Fruit fly (Drosophila melanogaster) whole organism, embryonic: ENCODE results near the gene CG3630.

ENCODE experiments used
- ATbp ChIP-seq: fragments of 200-800 bp; sonication (Bioruptor generic); optimal IDR thresholded peaks from 2 replicates; lab custom pipeline; 2017; ENCODE audit warnings: missing biosample characterization, mild to moderate bottlenecking, missing genetic modification characterization, missing genetic modification reagents
- Atf-2 ChIP-seq: fragments of 200-800 bp; sonication (Bioruptor generic); optimal IDR thresholded peaks from 2 replicates; lab custom pipeline; 2016; ENCODE audit warnings: missing biosample characterization, missing genetic modification characterization
- Atf6 ChIP-seq: fragments of 200-800 bp; sonication (Bioruptor generic); IDR thresholded peaks from 2 replicates; pipeline ENCODE4 v1.3.6; 2022; ENCODE audit warnings: missing biosample characterization, missing genetic modification characterization
- Blimp-1 ChIP-seq: fragments of 200-800 bp; sonication (Bioruptor generic); optimal IDR thresholded peaks from 3 replicates; lab custom pipeline; 2018; ENCODE audit warnings: missing biosample characterization, missing genetic modification characterization, mild to moderate bottlenecking, moderate library complexity, missing genetic modification reagents
- C15 ChIP-seq: fragments of 200-800 bp; sonication (Bioruptor generic); IDR thresholded peaks from 3 replicates; pipeline ENCODE4 v1.3.6; 2022; ENCODE audit warnings: missing biosample characterization, missing genetic modification characterization
- CG10366 ChIP-seq: fragments of 200-800 bp; sonication (Bioruptor generic); IDR thresholded peaks from 2 replicates; pipeline ENCODE4 v1.3.6; 2022; ENCODE audit warnings: missing biosample characterization, missing genetic modification characterization
- CG11247 ChIP-seq: fragments of 200-800 bp; sonication (Bioruptor generic); IDR thresholded peaks from 2 replicates; pipeline ENCODE4 v1.3.6; 2022; ENCODE audit warnings: missing biosample characterization, missing genetic modification characterization
- CG14014 ChIP-seq: fragments of 200-800 bp; sonication (Bioruptor generic); IDR thresholded peaks from 2 replicates; pipeline ENCODE4 v1.3.6; 2022; ENCODE audit warnings: missing biosample characterization, missing genetic modification characterization
- CG14050 ChIP-seq: fragments of 200-800 bp; sonication (Bioruptor generic); IDR thresholded peaks from 3 replicates; pipeline ENCODE4 v1.3.6; 2022; ENCODE audit warnings: missing biosample characterization, missing genetic modification characterization
- CG14965 ChIP-seq: fragments of 200-800 bp; sonication (Bioruptor generic); optimal IDR thresholded peaks from 2 replicates; lab custom pipeline; 2016; ENCODE audit warnings: missing biosample characterization, missing genetic modification characterization, borderline replicate concordance
- CG17359 ChIP-seq: fragments of 200-800 bp; sonication (Bioruptor generic); optimal IDR thresholded peaks from 3 replicates; lab custom pipeline; 2018; ENCODE audit warnings: missing biosample characterization, mild to moderate bottlenecking, missing genetic modification characterization, moderate library complexity
- CG2120 ChIP-seq: fragments of 200-800 bp; sonication (Bioruptor generic); optimal IDR thresholded peaks from 3 replicates; lab custom pipeline; 2016; ENCODE audit warnings: missing biosample characterization, missing genetic modification characterization
- CG2712 ChIP-seq: fragments of 200-800 bp; optimal IDR thresholded peaks from 3 replicates; lab custom pipeline; 2019; ENCODE audit warnings: missing biosample characterization, mild to moderate bottlenecking, missing genetic modification characterization, moderate library complexity
- CG2875 ChIP-seq: fragments of 200-800 bp; sonication (Bioruptor generic); optimal IDR thresholded peaks from 2 replicates; lab custom pipeline; 2017; ENCODE audit warnings: missing biosample characterization, mild to moderate bottlenecking, missing genetic modification characterization, missing genetic modification reagents
- CG30020 ChIP-seq: fragments of 200-800 bp; optimal IDR thresholded peaks from 2 replicates; lab custom pipeline; 2019; ENCODE audit warnings: missing biosample characterization, mild to moderate bottlenecking, missing genetic modification characterization, moderate library complexity
- CG3065 ChIP-seq: fragments of 200-800 bp; sonication (Bioruptor generic); optimal IDR thresholded peaks from 2 replicates; lab custom pipeline; 2016; ENCODE audit warnings: missing biosample characterization, missing genetic modification characterization
- CG33213 ChIP-seq: fragments of 200-800 bp; sonication (Bioruptor generic); optimal IDR thresholded peaks from 3 replicates; lab custom pipeline; 2016; ENCODE audit warnings: missing biosample characterization, missing genetic modification characterization
- CG4328 ChIP-seq: fragments of 200-800 bp; sonication (Bioruptor generic); optimal IDR thresholded peaks from 3 replicates; lab custom pipeline; 2017; ENCODE audit warnings: missing biosample characterization, missing genetic modification reagents, missing genetic modification characterization
- CG6683 ChIP-seq: fragments of 200-800 bp; sonication (Bioruptor generic); optimal IDR thresholded peaks from 2 replicates; lab custom pipeline; 2017; ENCODE audit warnings: missing biosample characterization, mild to moderate bottlenecking, missing genetic modification characterization, missing genetic modification reagents
- CG7963 ChIP-seq: fragments of 200-800 bp; sonication (Bioruptor generic); IDR thresholded peaks from 3 replicates; pipeline ENCODE4 v1.3.6; 2022; ENCODE audit warnings: missing biosample characterization, missing genetic modification characterization; ENCODE audit not compliant: partially characterized antibody
- CG8765 ChIP-seq: fragments of 200-800 bp; sonication (Bioruptor generic); IDR thresholded peaks from 2 replicates; pipeline ENCODE4 v1.3.6; 2022; ENCODE audit warnings: missing biosample characterization, missing genetic modification characterization
- CkIIα-i1 ChIP-seq: fragments of 200-800 bp; sonication (Bioruptor generic); IDR thresholded peaks from 2 replicates; pipeline ENCODE4 v1.3.6; 2022; ENCODE audit warnings: missing biosample characterization, missing genetic modification characterization
- Dip2 ChIP-seq: fragments of 200-800 bp; sonication (Bioruptor generic); IDR thresholded peaks from 2 replicates; pipeline ENCODE4 v1.3.6; 2022; ENCODE audit warnings: missing biosample characterization, missing genetic modification characterization
- Dref ChIP-seq: fragments of 200-800 bp; sonication (Bioruptor generic); IDR thresholded peaks from 2 replicates; pipeline ENCODE4 v1.3.6; 2022; ENCODE audit warnings: missing biosample characterization, missing genetic modification characterization
- E2f2 ChIP-seq: fragments of 200-800 bp; sonication (Bioruptor generic); IDR thresholded peaks from 2 replicates; pipeline ENCODE4 v1.3.6; 2022; ENCODE audit warnings: missing biosample characterization, missing genetic modification characterization
- H2.0 ChIP-seq: fragments of 200-800 bp; sonication (Bioruptor generic); IDR thresholded peaks from 2 replicates; pipeline ENCODE4 v1.3.6; 2022; ENCODE audit warnings: missing biosample characterization, missing genetic modification characterization
- HmgZ ChIP-seq: fragments of 200-800 bp; sonication (Bioruptor generic); optimal IDR thresholded peaks from 2 replicates; lab custom pipeline; 2018; ENCODE audit warnings: missing biosample characterization, mild to moderate bottlenecking, missing genetic modification characterization
- MESR4 ChIP-seq: fragments of 200-800 bp; sonication (Bioruptor generic); optimal IDR thresholded peaks from 2 replicates; lab custom pipeline; 2018; ENCODE audit warnings: missing biosample characterization, mild to moderate bottlenecking, missing genetic modification characterization, moderate library complexity
- Nf-YC ChIP-seq: fragments of 200-800 bp; optimal IDR thresholded peaks from 3 replicates; lab custom pipeline; 2019; ENCODE audit warnings: missing biosample characterization, mild to moderate bottlenecking, missing genetic modification characterization, moderate library complexity
- Scr ChIP-seq: fragments of 200-800 bp; sonication (Bioruptor generic); IDR thresholded peaks from 2 replicates; pipeline ENCODE4 v1.3.6; 2022; ENCODE audit warnings: missing biosample characterization, missing genetic modification characterization; ENCODE audit not compliant: partially characterized antibody
- ase ChIP-seq: fragments of 200-800 bp; sonication (Bioruptor generic); IDR thresholded peaks from 3 replicates; pipeline ENCODE4 v1.3.6; 2022; ENCODE audit warnings: missing biosample characterization, missing genetic modification characterization
- chif ChIP-seq, 2 experiments: fragments of 200-800 bp; sonication (Bioruptor generic); optimal IDR thresholded peaks; 3 replicates each; lab custom pipeline; 2016; ENCODE audit warnings: missing biosample characterization in 2 of 2, missing genetic modification characterization in 2 of 2
- chinmo ChIP-seq: fragments of 200-800 bp; sonication (Bioruptor generic); IDR thresholded peaks from 4 replicates; pipeline ENCODE4 v1.3.6; 2022; ENCODE audit warnings: missing biosample characterization, missing genetic modification characterization; ENCODE audit not compliant: partially characterized antibody
- crol ChIP-seq: fragments of 200-800 bp; sonication (Bioruptor generic); IDR thresholded peaks from 2 replicates; pipeline ENCODE4 v1.3.6; 2022; ENCODE audit warnings: missing biosample characterization, missing genetic modification characterization
- crp ChIP-seq, 2 experiments: fragments of 200-800 bp; sonication (Bioruptor generic); optimal IDR thresholded peaks; 2 replicates in 1 of 2; 3 replicates in 1 of 2; lab custom pipeline; 2017; ENCODE audit warnings: missing biosample characterization in 2 of 2, missing genetic modification characterization in 2 of 2, mild to moderate bottlenecking in 1 of 2, moderate library complexity in 1 of 2
- dati ChIP-seq: fragments of 200-800 bp; sonication (Bioruptor generic); IDR thresholded peaks from 2 replicates; pipeline ENCODE4 v1.3.6; 2022; ENCODE audit warnings: missing biosample characterization, missing genetic modification characterization
- hth ChIP-seq: fragments of >200 bp; optimal IDR thresholded peaks from 2 replicates; lab custom pipeline; 2017; ENCODE audit warnings: inconsistent platforms
- lilli ChIP-seq: fragments of 200-800 bp; sonication (Bioruptor generic); optimal IDR thresholded peaks from 3 replicates; lab custom pipeline; 2016; ENCODE audit warnings: missing biosample characterization, missing genetic modification characterization
- mld ChIP-seq: fragments of 200-800 bp; sonication (Bioruptor generic); IDR thresholded peaks from 3 replicates; pipeline ENCODE4 v1.3.6; 2022; ENCODE audit warnings: missing biosample characterization, missing genetic modification characterization; ENCODE audit not compliant: partially characterized antibody
- sc ChIP-seq, 3 experiments: fragments of >200 bp in 2 of 3; fragments of 200-800 bp in 1 of 3; sonication (Bioruptor generic) in 1 of 3; optimal IDR thresholded peaks; 2 replicates in 2 of 3; 3 replicates in 1 of 3; lab custom pipeline; 2017; ENCODE audit warnings: mild to moderate bottlenecking in 1 of 3, missing biosample characterization in 1 of 3, missing genetic modification characterization in 1 of 3, missing genetic modification reagents in 1 of 3
- schlank ChIP-seq: fragments of 200-800 bp; sonication (Bioruptor generic); optimal IDR thresholded peaks from 2 replicates; lab custom pipeline; 2018; ENCODE audit warnings: missing biosample characterization, mild to moderate bottlenecking, missing genetic modification characterization
- scrt ChIP-seq: fragments of 200-800 bp; sonication (Bioruptor generic); optimal IDR thresholded peaks from 2 replicates; lab custom pipeline; 2018; ENCODE audit warnings: missing biosample characterization, mild to moderate bottlenecking, missing genetic modification characterization, moderate library complexity
- sens-2 ChIP-seq: fragments of 200-800 bp; sonication (Bioruptor generic); IDR thresholded peaks from 2 replicates; pipeline ENCODE4 v1.3.6; 2022; ENCODE audit warnings: missing biosample characterization, missing genetic modification characterization
- seq ChIP-seq: fragments of 200-800 bp; sonication (Bioruptor generic); IDR thresholded peaks from 2 replicates; pipeline ENCODE4 v1.3.6; 2022; ENCODE audit warnings: missing biosample characterization, missing genetic modification characterization
- slbo ChIP-seq: fragments of 200-800 bp; sonication (Bioruptor generic); IDR thresholded peaks from 2 replicates; pipeline ENCODE4 v1.3.6; 2022; ENCODE audit warnings: missing biosample characterization, missing genetic modification characterization
- so ChIP-seq: fragments of 200-800 bp; sonication (Bioruptor generic); IDR thresholded peaks from 3 replicates; pipeline ENCODE4 v1.3.6; 2022; ENCODE audit warnings: missing biosample characterization, missing genetic modification characterization
- tio ChIP-seq: fragments of 200-800 bp; sonication (Bioruptor generic); optimal IDR thresholded peaks from 2 replicates; lab custom pipeline; 2017; ENCODE audit warnings: missing biosample characterization, missing genetic modification characterization, inconsistent platforms
- tll ChIP-seq, 2 experiments: fragments of 200-800 bp in 1 of 2; fragments of >200 bp in 1 of 2; sonication (Bioruptor generic) in 1 of 2; optimal IDR thresholded peaks; 2 replicates each; lab custom pipeline; 2017 to 2019; ENCODE audit warnings: missing biosample characterization in 2 of 2, missing genetic modification characterization in 2 of 2, mild to moderate bottlenecking in 1 of 2, moderate library complexity in 1 of 2
- unc-4 ChIP-seq: fragments of 200-800 bp; sonication (Bioruptor generic); IDR thresholded peaks from 2 replicates; pipeline ENCODE4 v1.3.6; 2022; ENCODE audit warnings: missing biosample characterization, missing genetic modification characterization; ENCODE audit not compliant: partially characterized antibody
- wor ChIP-seq: fragments of 200-800 bp; sonication (Bioruptor generic); IDR thresholded peaks from 2 replicates; pipeline ENCODE4 v1.3.6; 2022; ENCODE audit warnings: missing biosample characterization, missing genetic modification characterization

Gene CG3630

dm6 chrX:2158668-2159163, 3.3 kb upstream of the CG3630 start, which contains the start of gene wapl (continued):
- TF ChIP-seq CG4328 (GFP tag; lab: Kevin White, UChicago): no peak
- TF ChIP-seq CG6683 (GFP tag; lab: Kevin White, UChicago): no peak
- TF ChIP-seq Nf-YC (tag; lab: Kevin White, UChicago): peak; percentile 21
- peak; percentile 23 for TF ChIP-seq CG30020
- no peak for TF ChIP-seq wor (GFP tag; lab: Robert Waterston, UW)
- TF ChIP-seq CG11247 (GFP tag; lab: Robert Waterston, UW): no peak
- no peak; the same call in 1 of the 2 replicates for TF ChIP-seq CG8765 (GFP tag; lab: Robert Waterston, UW)
- TF ChIP-seq Atf6 (GFP tag; lab: Robert Waterston, UW): no peak
- TF ChIP-seq Blimp-1: peak; percentile 6
- no peak for TF ChIP-seq CG10366 (GFP tag; lab: Robert Waterston, UW)
- peak in 1 of 2 experiments; percentile 17 for TF ChIP-seq chif (GFP tag; optimal IDR thresholded peaks at IDR 0.05; lab: Kevin White, UChicago)
- TF ChIP-seq so (GFP tag; lab: Robert Waterston, UW): no peak
- peak; percentile 92 for TF ChIP-seq CG7963 (GFP tag; lab: Robert Waterston, UW)
- TF ChIP-seq CG33213 (GFP tag; lab: Kevin White, UChicago): peak; percentile 29
- no peak for TF ChIP-seq CkIIα-i1 (GFP tag; lab: Robert Waterston, UW)
- peak; percentile 86 for TF ChIP-seq MESR4
- no peak for TF ChIP-seq schlank (tag; lab: Kevin White, UChicago)
- TF ChIP-seq hth: no peak
- TF ChIP-seq CG14050 (GFP tag; lab: Robert Waterston, UW): no peak
- TF ChIP-seq E2f2 (GFP tag; lab: Robert Waterston, UW): peak; percentile 94
- no peak for TF ChIP-seq scrt (GFP tag; lab: Kevin White, UChicago)
- no peak for TF ChIP-seq ase (GFP tag; lab: Robert Waterston, UW)
- TF ChIP-seq CG2120 (GFP tag; lab: Kevin White, UChicago): peak; percentile 58
- peak; percentile 54 for TF ChIP-seq slbo
- TF ChIP-seq CG2875 (GFP tag; lab: Kevin White, UChicago): no peak
- no peak for TF ChIP-seq H2.0 (GFP tag; lab: Robert Waterston, UW)
- TF ChIP-seq C15 (GFP tag; lab: Robert Waterston, UW): no peak
- peak; percentile 95 for TF ChIP-seq chinmo (GFP tag; lab: Robert Waterston, UW)
- TF ChIP-seq HmgZ (tag; lab: Kevin White, UChicago): peak; percentile 57
- peak in 1 of 2 experiments; percentile 40 for TF ChIP-seq crp (GFP tag; optimal IDR thresholded peaks at IDR 0.05; lab: Kevin White, UChicago)
- no peak for TF ChIP-seq seq (GFP tag; lab: Robert Waterston, UW)
- TF ChIP-seq CG3065 (GFP tag; lab: Kevin White, UChicago): no peak
- no peak for TF ChIP-seq tio (GFP tag; lab: Kevin White, UChicago)
- peak; percentile 96 for TF ChIP-seq unc-4 (GFP tag; lab: Robert Waterston, UW)
- TF ChIP-seq ATbp (GFP tag; lab: Kevin White, UChicago): no peak
- no peak for TF ChIP-seq dati (GFP tag; lab: Robert Waterston, UW)
- TF ChIP-seq mld: peak; percentile 87
- no peak for TF ChIP-seq tll (GFP tag; optimal IDR thresholded peaks at IDR 0.05; lab: Kevin White, UChicago)
- no peak for TF ChIP-seq CG14965 (GFP tag; lab: Kevin White, UChicago)
- TF ChIP-seq crol (GFP tag; lab: Robert Waterston, UW): no peak
- TF ChIP-seq Atf-2 (GFP tag; lab: Kevin White, UChicago): no peak
- TF ChIP-seq CG17359 (tag; lab: Kevin White, UChicago): no peak
- TF ChIP-seq CG14014 (GFP tag; lab: Robert Waterston, UW): no peak
- TF ChIP-seq CG2712 (tag; lab: Kevin White, UChicago): peak; percentile 54
- no peak for TF ChIP-seq Dip2 (GFP tag; lab: Robert Waterston, UW)
- no peak for TF ChIP-seq sc (optimal IDR thresholded peaks at IDR 0.05; lab: Kevin White, UChicago)
- TF ChIP-seq sc (GFP tag; optimal IDR thresholded peaks at IDR 0.05; lab: Kevin White, UChicago): no peak
- TF ChIP-seq sens-2 (GFP tag; lab: Robert Waterston, UW): no peak
- TF ChIP-seq lilli (GFP tag; lab: Kevin White, UChicago): peak; percentile 58
- peak; percentile 96 for TF ChIP-seq Dref (GFP tag; lab: Robert Waterston, UW)
- TF ChIP-seq Scr (GFP tag; lab: Robert Waterston, UW): peak; percentile 94
